Worm (Caenorhabditis elegans): ENCODE data around the gene hlh-26.

DNA sequence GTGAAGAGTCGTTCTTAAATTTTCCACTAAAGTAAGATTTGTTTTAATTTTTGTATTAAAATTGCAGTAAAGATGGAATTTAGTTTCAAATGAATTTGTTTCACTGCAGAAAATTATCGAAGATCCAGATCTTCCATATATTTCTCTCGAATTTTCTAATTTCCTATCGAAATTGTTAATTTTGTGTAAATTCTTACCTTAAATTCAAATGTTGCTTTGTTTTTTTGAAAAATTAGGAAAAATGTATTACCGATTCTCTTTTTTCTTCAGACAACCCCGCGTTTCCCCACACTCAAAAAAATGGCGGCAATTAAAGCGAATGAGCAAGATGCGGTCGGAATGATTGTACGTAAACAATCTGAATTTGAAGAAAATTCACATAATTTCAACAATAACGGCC is 16.2 kb upstream of the hlh-26 start, which contains the start of gene C17C3.6:
- TF ChIP-seq ztf-11 (tag; optimal IDR thresholded peaks at IDR 0.05): no peak
- no peak for TF ChIP-seq nhr-11 (tag; optimal IDR thresholded peaks at IDR 0.05)

Data from whole organism, L2 larva.